Worm (Caenorhabditis elegans) whole organism, mixed stage, embryonic: ENCODE measurements around the gene srh-218.

Experiments
- M03D4.4 ChIP-seq: sonication (generic microtip); optimal IDR thresholded peaks from 2 replicates; lab custom pipeline; 2017; ENCODE audit warnings: mild to moderate bottlenecking, missing genetic modification characterization, missing compliant biosample characterization
- bed-3 ChIP-seq: fragments of 200-800 bp; sonication (Bioruptor generic); optimal IDR thresholded peaks from 3 replicates; lab custom pipeline; 2018; ENCODE audit warnings: mild to moderate bottlenecking, missing genetic modification characterization, moderate library complexity, missing compliant biosample characterization
- blmp-1 ChIP-seq: fragments of 150-350 bp; optimal IDR thresholded peaks from 2 replicates; lab custom pipeline; 2014; ENCODE audit warnings: missing biosample characterization, missing genetic modification characterization
- ceh-39 ChIP-seq: fragments of 150-350 bp; optimal IDR thresholded peaks from 2 replicates; lab custom pipeline; 2014; ENCODE audit warnings: missing biosample characterization, missing genetic modification characterization
- ceh-43 ChIP-seq: fragments of 200-800 bp; sonication (Bioruptor generic); optimal IDR thresholded peaks from 2 replicates; lab custom pipeline; 2018; ENCODE audit warnings: mild to moderate bottlenecking, missing genetic modification characterization, moderate library complexity, missing compliant biosample characterization
- ceh-83 ChIP-seq: fragments of 200-800 bp; sonication (Bioruptor generic); optimal IDR thresholded peaks from 2 replicates; lab custom pipeline; 2018; ENCODE audit warnings: mild to moderate bottlenecking, missing genetic modification characterization, missing compliant biosample characterization
- ces-1 ChIP-seq: fragments of 150-350 bp; optimal IDR thresholded peaks from 2 replicates; lab custom pipeline; 2014; ENCODE audit warnings: missing biosample characterization, missing genetic modification reagents, missing genetic modification characterization
- cnd-1 ChIP-seq: fragments of 200-800 bp; sonication (Bioruptor generic); optimal IDR thresholded peaks from 2 replicates; lab custom pipeline; 2018; ENCODE audit warnings: mild to moderate bottlenecking, missing genetic modification characterization, missing compliant biosample characterization
- drap-1 ChIP-seq: fragments of 200-800 bp; sonication (Bioruptor generic); optimal IDR thresholded peaks from 3 replicates; lab custom pipeline; 2018; ENCODE audit warnings: mild to moderate bottlenecking, missing genetic modification characterization, missing compliant biosample characterization
- elt-1 ChIP-seq: sonication (generic microtip); optimal IDR thresholded peaks from 2 replicates; lab custom pipeline; 2017; ENCODE audit warnings: missing genetic modification characterization, mild to moderate bottlenecking, missing compliant biosample characterization, antibody characterized with exemption, moderate library complexity, borderline replicate concordance; ENCODE audit not compliant: insufficient read depth
- elt-3 ChIP-seq: fragments of 150-350 bp; optimal IDR thresholded peaks from 2 replicates; lab custom pipeline; 2014; ENCODE audit warnings: missing biosample characterization, missing genetic modification characterization
- flh-1 ChIP-seq: fragments of 200-800 bp; sonication (Bioruptor generic); optimal IDR thresholded peaks from 2 replicates; lab custom pipeline; 2018; ENCODE audit warnings: mild to moderate bottlenecking, missing genetic modification characterization, moderate library complexity, missing compliant biosample characterization
- ham-2 ChIP-seq: fragments of 200-800 bp; sonication (Bioruptor generic); optimal IDR thresholded peaks from 2 replicates; lab custom pipeline; 2018; ENCODE audit warnings: mild to moderate bottlenecking, missing genetic modification characterization, missing compliant biosample characterization
- hlh-1 ChIP-seq: fragments of 150-350 bp; optimal IDR thresholded peaks from 2 replicates; lab custom pipeline; 2014; ENCODE audit warnings: missing biosample characterization, missing genetic modification reagents, missing genetic modification characterization
- lin-13 ChIP-seq: fragments of 150-350 bp; optimal IDR thresholded peaks from 2 replicates; lab custom pipeline; 2014; ENCODE audit warnings: missing biosample characterization, missing genetic modification characterization
- lin-32 ChIP-seq: fragments of 200-800 bp; sonication (Bioruptor generic); optimal IDR thresholded peaks from 2 replicates; lab custom pipeline; 2018; ENCODE audit warnings: mild to moderate bottlenecking, missing genetic modification characterization, missing compliant biosample characterization
- lsy-2 ChIP-seq: fragments of 150-350 bp; optimal IDR thresholded peaks from 2 replicates; lab custom pipeline; 2014; ENCODE audit warnings: missing biosample characterization, missing genetic modification characterization
- mab-5 ChIP-seq: fragments of 150-350 bp; optimal IDR thresholded peaks from 2 replicates; lab custom pipeline; 2014; ENCODE audit warnings: missing biosample characterization, missing genetic modification characterization
- mls-2 ChIP-seq: sonication (generic microtip); optimal IDR thresholded peaks from 2 replicates; lab custom pipeline; 2016; ENCODE audit warnings: mild to moderate bottlenecking, missing genetic modification characterization, moderate library complexity, missing compliant biosample characterization
- nhr-2 ChIP-seq: fragments of 150-350 bp; optimal IDR thresholded peaks from 2 replicates; lab custom pipeline; 2014; ENCODE audit warnings: missing biosample characterization, missing genetic modification characterization
- nhr-237 ChIP-seq: fragments of 150-350 bp; optimal IDR thresholded peaks from 2 replicates; lab custom pipeline; 2014; ENCODE audit warnings: missing biosample characterization, missing genetic modification characterization
- nhr-76 ChIP-seq: sonication (generic microtip); optimal IDR thresholded peaks from 2 replicates; lab custom pipeline; 2017; ENCODE audit warnings: missing biosample characterization, missing genetic modification characterization
- pha-4 ChIP-seq: fragments of 150-350 bp; optimal IDR thresholded peaks from 2 replicates; lab custom pipeline; 2018; ENCODE audit warnings: missing biosample characterization, missing genetic modification reagents, missing genetic modification characterization
- sem-2 ChIP-seq: fragments of 200-800 bp; sonication (Bioruptor generic); optimal IDR thresholded peaks from 2 replicates; lab custom pipeline; 2018; ENCODE audit warnings: mild to moderate bottlenecking, missing genetic modification characterization, missing compliant biosample characterization
- snpc-4 ChIP-seq: fragments of 150-350 bp; optimal IDR thresholded peaks from 2 replicates; lab custom pipeline; 2014; ENCODE audit warnings: missing biosample characterization, missing genetic modification characterization
- sptf-1 ChIP-seq: sonication (generic microtip); optimal IDR thresholded peaks from 2 replicates; lab custom pipeline; 2017; ENCODE audit warnings: mild to moderate bottlenecking, missing genetic modification characterization, moderate library complexity, missing compliant biosample characterization
- tbx-8 ChIP-seq: fragments of 200-800 bp; sonication (Bioruptor generic); optimal IDR thresholded peaks from 2 replicates; lab custom pipeline; 2018; ENCODE audit warnings: mild to moderate bottlenecking, missing genetic modification characterization, moderate library complexity, missing compliant biosample characterization
- unc-120 ChIP-seq: sonication (generic microtip); optimal IDR thresholded peaks from 2 replicates; lab custom pipeline; 2017; ENCODE audit warnings: missing genetic modification characterization, missing compliant biosample characterization; ENCODE audit not compliant: poor library complexity, severe bottlenecking
- unc-39 ChIP-seq: fragments of 150-350 bp; optimal IDR thresholded peaks from 2 replicates; lab custom pipeline; 2014; ENCODE audit warnings: missing biosample characterization, missing genetic modification characterization
- unc-62 ChIP-seq: fragments of 150-350 bp; optimal IDR thresholded peaks from 2 replicates; lab custom pipeline; 2014; ENCODE audit warnings: missing biosample characterization, missing genetic modification reagents, missing genetic modification characterization
- zip-8 ChIP-seq: fragments of 150-350 bp; optimal IDR thresholded peaks from 2 replicates; lab custom pipeline; 2014; ENCODE audit warnings: missing biosample characterization, missing genetic modification characterization
- ztf-11 ChIP-seq: fragments of 150-350 bp; optimal IDR thresholded peaks from 2 replicates; lab custom pipeline; 2014; ENCODE audit warnings: missing biosample characterization, missing genetic modification characterization

The srh-218 gene

ce11 chrV:15481374-15481773, 12.4 kb upstream of the srh-218 start, which contains the start of gene nhr-150:
Gene nhr-150 (minus strand): TSS chrV:15481465.
- TF ChIP-seq ces-1 (GFP tag; lab: Kevin White, UChicago) (no peak), elt-1 (tag; lab: Kevin White, UChicago) (peak; percentile 61)

ce11 chrV:15483563-15483962, 10.2 kb upstream of the srh-218 start:
- TF ChIP-seq lsy-2 = no peak
- no peak for TF ChIP-seq zip-8 (tag; lab: Kevin White, UChicago)
- no peak for TF ChIP-seq nhr-2 (tag; lab: Kevin White, UChicago)
- no peak for TF ChIP-seq drap-1
- no peak for TF ChIP-seq sem-2 (GFP tag; lab: Kevin White, UChicago)
- no peak for TF ChIP-seq mls-2 (tag; lab: Kevin White, UChicago)
- TF ChIP-seq lin-13 = no peak
- TF ChIP-seq flh-1 (GFP tag; lab: Kevin White, UChicago) = no peak
- TF ChIP-seq unc-62 (GFP tag; lab: Kevin White, UChicago) = no peak
- no peak for TF ChIP-seq elt-1 (tag; lab: Kevin White, UChicago)
- TF ChIP-seq bed-3 (GFP tag; lab: Kevin White, UChicago) = no peak
- TF ChIP-seq ceh-39 (tag; lab: Kevin White, UChicago) = no peak
- no peak for TF ChIP-seq elt-3 (tag; lab: Kevin White, UChicago)
- no peak for TF ChIP-seq ces-1 (GFP tag; lab: Kevin White, UChicago)
- TF ChIP-seq unc-39 (tag; lab: Kevin White, UChicago) = no peak
- no peak for TF ChIP-seq ceh-83
- TF ChIP-seq, all 35 proteins: peak for 0

- TF ChIP-seq tbx-8 (GFP tag; lab: Kevin White, UChicago) (no peak), mls-2 (tag; lab: Kevin White, UChicago) (no peak), unc-62 (GFP tag; lab: Kevin White, UChicago) (no peak), nhr-76 (tag; lab: Kevin White, UChicago) (no peak), snpc-4 (tag; lab: Kevin White, UChicago) (no peak), unc-39 (tag; lab: Kevin White, UChicago) (no peak), blmp-1 (tag; lab: Kevin White, UChicago) (no peak), mab-5 (no peak), sem-2 (GFP tag; lab: Kevin White, UChicago) (no peak), M03D4.4 (tag; lab: Kevin White, UChicago) (no peak), unc-120 (tag; lab: Kevin White, UChicago) (no peak), hlh-1 (tag; lab: Kevin White, UChicago) (no peak), bed-3 (GFP tag; lab: Kevin White, UChicago) (no peak), elt-3 (tag; lab: Kevin White, UChicago) (no peak), elt-1 (tag; lab: Kevin White, UChicago) (no peak)
Observed at ce11 chrV:15484537-15484936, 9.2 kb upstream of the srh-218 start, which contains the start of gene C06B8.3. Gene C06B8.3 (minus strand): TSS chrV:15484637.

- no peak for TF ChIP-seq lin-13
- TF ChIP-seq ces-1 (GFP tag; lab: Kevin White, UChicago) = no peak
- TF ChIP-seq lin-32 (GFP tag; lab: Kevin White, UChicago) = no peak
- no peak for TF ChIP-seq unc-62 (GFP tag; lab: Kevin White, UChicago)
- TF ChIP-seq mab-5 = no peak
- no peak for TF ChIP-seq mls-2 (tag; lab: Kevin White, UChicago)
- TF ChIP-seq hlh-1 (tag; lab: Kevin White, UChicago) = no peak
- TF ChIP-seq bed-3 (GFP tag; lab: Kevin White, UChicago) = no peak
- no peak for TF ChIP-seq ztf-11 (tag; lab: Kevin White, UChicago)
- TF ChIP-seq tbx-8 (GFP tag; lab: Kevin White, UChicago) = no peak
- TF ChIP-seq nhr-2 (tag; lab: Kevin White, UChicago) = no peak
- TF ChIP-seq ceh-39 (tag; lab: Kevin White, UChicago) = no peak
- TF ChIP-seq sem-2 (GFP tag; lab: Kevin White, UChicago) = no peak
- TF ChIP-seq lsy-2 = no peak
- TF ChIP-seq flh-1 (GFP tag; lab: Kevin White, UChicago) = no peak
- TF ChIP-seq zip-8 (tag; lab: Kevin White, UChicago) = no peak
- no peak for TF ChIP-seq ceh-43
- TF ChIP-seq ham-2 (GFP tag; lab: Kevin White, UChicago) = no peak
- no peak for TF ChIP-seq cnd-1 (tag; lab: Kevin White, UChicago)
- TF ChIP-seq elt-1 (tag; lab: Kevin White, UChicago) = no peak
Observed at ce11 chrV:15487764-15488163, 6.0 kb upstream of the srh-218 start, which contains the start of gene srw-21. Gene srw-21 (plus strand): TSS chrV:15488064.

- TF ChIP-seq ceh-83 = no peak
- TF ChIP-seq unc-120 (tag; lab: Kevin White, UChicago) = no peak
- no peak for TF ChIP-seq ces-1 (GFP tag; lab: Kevin White, UChicago)
- no peak for TF ChIP-seq nhr-76 (tag; lab: Kevin White, UChicago)
- TF ChIP-seq ham-2 (GFP tag; lab: Kevin White, UChicago) = no peak
- no peak for TF ChIP-seq drap-1
- TF ChIP-seq unc-62 (GFP tag; lab: Kevin White, UChicago) = no peak
- TF ChIP-seq nhr-237 (tag; lab: Kevin White, UChicago) = no peak
- TF ChIP-seq sptf-1 (tag; lab: Kevin White, UChicago) = no peak
- no peak for TF ChIP-seq elt-3 (tag; lab: Kevin White, UChicago)
- no peak for TF ChIP-seq zip-8 (tag; lab: Kevin White, UChicago)
- TF ChIP-seq snpc-4 (tag; lab: Kevin White, UChicago) = no peak
- TF ChIP-seq mab-5 = no peak
- TF ChIP-seq unc-39 (tag; lab: Kevin White, UChicago) = no peak
- TF ChIP-seq blmp-1 (tag; lab: Kevin White, UChicago) = no peak
- no peak for TF ChIP-seq ceh-43
- no peak for TF ChIP-seq sem-2 (GFP tag; lab: Kevin White, UChicago)
- TF ChIP-seq pha-4 = no peak
- TF ChIP-seq elt-1 (tag; lab: Kevin White, UChicago) = no peak
- TF ChIP-seq, all 35 proteins: peak for 0
Observed at ce11 chrV:15492518-15492917, 1.3 kb upstream of the srh-218 start, which contains the start of gene str-264. Gene str-264 (minus strand): TSS chrV:15492618.
